Worm (Caenorhabditis elegans): ENCODE results near the gene gly-13.

DNA sequence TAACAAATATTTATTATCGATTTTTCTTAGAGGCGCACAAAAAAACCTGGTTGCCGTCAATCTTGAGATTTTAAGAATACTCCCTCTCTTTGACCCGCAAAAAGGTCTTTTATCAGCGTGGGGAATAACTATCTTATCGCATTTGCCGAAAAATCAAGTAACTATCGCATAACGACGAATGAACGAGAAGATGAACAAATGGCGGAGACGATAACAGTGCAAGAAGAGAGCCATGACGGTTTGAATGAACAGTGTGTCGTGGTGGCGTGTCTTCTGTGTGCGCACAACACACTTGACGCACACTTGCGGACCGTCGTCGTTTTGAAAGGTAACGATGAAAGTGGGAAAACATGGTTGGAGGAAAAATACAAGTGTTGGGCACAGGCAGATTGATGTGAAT, 24.5 kb downstream of the gly-13 start:
- TF ChIP-seq nhr-25 (tag; optimal IDR thresholded peaks at IDR 0.05) (no peak), nhr-67 (tag; optimal IDR thresholded peaks at IDR 0.05) (no peak), jun-1 (tag; optimal IDR thresholded peaks at IDR 0.05) (no peak), nhr-237 (tag; optimal IDR thresholded peaks at IDR 0.05) (no peak), ama-1 (optimal IDR thresholded peaks at IDR 0.05) (no peak), lsy-12 (tag; optimal IDR thresholded peaks at IDR 0.05) (no peak), zag-1 (tag; optimal IDR thresholded peaks at IDR 0.05) (no peak), unc-39 (tag; optimal IDR thresholded peaks at IDR 0.05) (no peak)

All from whole organism, L3 larva.